Worm (Caenorhabditis elegans): ENCODE data around the gene lsm-3.

ce11 chrIV:13347232-13347715, 39.7 kb upstream of the lsm-3 start, which contains the start of gene W02A2.9:
- TF ChIP-seq cog-1 (tag; optimal IDR thresholded peaks at IDR 0.05), result no peak
- no peak for TF ChIP-seq T22C8.4 (GFP tag; IDR thresholded peaks at IDR 0.05)
- TF ChIP-seq ztf-23 (GFP tag; IDR thresholded peaks at IDR 0.05), result no peak
- TF ChIP-seq ztf-29 (GFP tag; IDR thresholded peaks at IDR 0.05), result no peak
- no peak for TF ChIP-seq flt-1 (GFP tag; IDR thresholded peaks at IDR 0.05)
- no peak for TF ChIP-seq med-1 (GFP tag; optimal IDR thresholded peaks at IDR 0.05; ENCODE audit: insufficient read depth)
- no peak for TF ChIP-seq klf-2 (GFP tag; conservative IDR thresholded peaks at IDR 0.05)
- TF ChIP-seq ref-1 (GFP tag; conservative IDR thresholded peaks at IDR 0.05), result no peak
- TF ChIP-seq tab-1 (GFP tag; IDR thresholded peaks at IDR 0.05), result no peak
